Worm (Caenorhabditis elegans) whole organism, L4 larva: ENCODE data around the gene Y34B4A.2.

ENCODE experiments used
- F37D6.2 ChIP-seq: sonication (generic microtip); optimal IDR thresholded peaks from 2 replicates; lab custom pipeline; 2016; ENCODE audit warnings: mild to moderate bottlenecking, missing genetic modification characterization, missing compliant biosample characterization
- R02D3.7 ChIP-seq: fragments of 150-350 bp; sonication (generic microtip); optimal IDR thresholded peaks from 3 replicates; lab custom pipeline; 2014; ENCODE audit warnings: missing biosample characterization, missing genetic modification characterization
- T20F7.1 ChIP-seq: fragments of 200-800 bp; sonication (Bioruptor generic); optimal IDR thresholded peaks from 2 replicates; lab custom pipeline; 2018; ENCODE audit warnings: mild to moderate bottlenecking, missing genetic modification characterization, missing compliant biosample characterization
- Y105C5A.15 ChIP-seq: fragments of 200-800 bp; sonication (Bioruptor generic); IDR thresholded peaks from 2 replicates; pipeline ENCODE4 v1.3.6; 2022; ENCODE audit warnings: missing genetic modification characterization, missing compliant biosample characterization
- Y48G9A.11 ChIP-seq: fragments of 200-800 bp; sonication (Bioruptor generic); IDR thresholded peaks from 2 replicates; pipeline ENCODE4 v1.3.6; 2022; ENCODE audit warnings: missing genetic modification reagents, missing genetic modification characterization, missing compliant biosample characterization
- Y75B8A.6 ChIP-seq: fragments of 200-800 bp; sonication (Bioruptor generic); IDR thresholded peaks from 2 replicates; pipeline ENCODE4 v1.3.6; 2022; ENCODE audit warnings: missing genetic modification reagents, missing genetic modification characterization, missing compliant biosample characterization
- aha-1 ChIP-seq: fragments of 150-350 bp; peaks from one replicate; lab custom pipeline; 2014; ENCODE audit warnings: missing biosample characterization, missing genetic modification characterization
- arid-1 ChIP-seq: fragments of 200-800 bp; sonication (Bioruptor generic); conservative IDR thresholded peaks from 2 replicates; pipeline ENCODE4 v1.3.6; 2022; ENCODE audit warnings: missing genetic modification reagents, missing genetic modification characterization, missing compliant biosample characterization
- ceh-20 ChIP-seq: fragments of 200-800 bp; sonication (Bioruptor generic); IDR thresholded peaks from 2 replicates; pipeline ENCODE4 v1.3.6; 2022; ENCODE audit warnings: missing genetic modification reagents, missing genetic modification characterization, missing compliant biosample characterization
- ceh-28 ChIP-seq: fragments of 150-350 bp; optimal IDR thresholded peaks from 2 replicates; lab custom pipeline; 2014; ENCODE audit warnings: missing biosample characterization, missing genetic modification reagents, missing genetic modification characterization
- ceh-82 ChIP-seq: sonication (generic microtip); optimal IDR thresholded peaks from 2 replicates; lab custom pipeline; 2017; ENCODE audit warnings: missing biosample characterization, missing genetic modification characterization
- cey-2 ChIP-seq: sonication (generic microtip); optimal IDR thresholded peaks from 3 replicates; lab custom pipeline; 2017; ENCODE audit warnings: missing genetic modification characterization, mild to moderate bottlenecking, missing compliant biosample characterization, antibody characterized with exemption, borderline replicate concordance; ENCODE audit not compliant: insufficient read depth
- daf-16 ChIP-seq, 3 experiments: sonication (generic microtip); optimal IDR thresholded peaks; 2 replicates each; lab custom pipeline; 2016 to 2017; ENCODE audit warnings: missing genetic modification characterization in 3 of 3, missing genetic modification reagents in 3 of 3, mild to moderate bottlenecking in 2 of 3, missing compliant biosample characterization in 2 of 3, missing biosample characterization in 1 of 3, moderate library complexity in 1 of 3
- dmd-6 ChIP-seq: fragments of 200-800 bp; sonication (Bioruptor generic); IDR thresholded peaks from 2 replicates; pipeline ENCODE4 v1.3.6; 2022; ENCODE audit warnings: missing genetic modification reagents, missing genetic modification characterization, missing compliant biosample characterization
- dmd-8 ChIP-seq: fragments of 200-800 bp; sonication (Bioruptor generic); IDR thresholded peaks from 2 replicates; pipeline ENCODE4 v1.3.6; 2022; ENCODE audit warnings: missing genetic modification characterization, missing compliant biosample characterization
- dpl-1 ChIP-seq: fragments of 150-350 bp; optimal IDR thresholded peaks from 2 replicates; lab custom pipeline; 2014; ENCODE audit warnings: missing biosample characterization, missing genetic modification reagents, missing genetic modification characterization
- duxl-1 ChIP-seq: sonication (generic microtip); optimal IDR thresholded peaks from 2 replicates; lab custom pipeline; 2016; ENCODE audit warnings: mild to moderate bottlenecking, missing genetic modification characterization, moderate library complexity, missing compliant biosample characterization; ENCODE audit not compliant: poor library complexity
- dve-1 ChIP-seq: sonication (generic microtip); optimal IDR thresholded peaks from 2 replicates; lab custom pipeline; 2017; ENCODE audit warnings: antibody characterized with exemption, mild to moderate bottlenecking, missing genetic modification characterization, missing compliant biosample characterization; ENCODE audit not compliant: insufficient read depth
- fos-1 ChIP-seq: fragments of 150-350 bp; optimal IDR thresholded peaks from 2 replicates; lab custom pipeline; 2014; ENCODE audit warnings: missing biosample characterization, missing genetic modification characterization
- gei-8 ChIP-seq: fragments of 200-800 bp; sonication (Bioruptor generic); optimal IDR thresholded peaks from 2 replicates; lab custom pipeline; 2018; ENCODE audit warnings: mild to moderate bottlenecking, missing genetic modification characterization, missing compliant biosample characterization
- jun-1 ChIP-seq: fragments of 150-350 bp; optimal IDR thresholded peaks from 2 replicates; lab custom pipeline; 2014; ENCODE audit warnings: missing biosample characterization, missing genetic modification reagents, missing genetic modification characterization
- lin-38 ChIP-seq: fragments of 200-800 bp; sonication (Bioruptor generic); IDR thresholded peaks from 2 replicates; pipeline ENCODE4 v1.3.6; 2022; ENCODE audit warnings: missing genetic modification reagents, missing genetic modification characterization, missing compliant biosample characterization
- lsy-2 ChIP-seq, 2 experiments: fragments of 150-350 bp in 1 of 2; sonication (generic microtip) in 1 of 2; optimal IDR thresholded peaks; 2 replicates each; lab custom pipeline; 2014 to 2017; ENCODE audit warnings: missing biosample characterization in 2 of 2, missing genetic modification characterization in 2 of 2
- madf-5 ChIP-seq, 2 experiments: fragments of 200-800 bp; sonication (Bioruptor generic); IDR thresholded peaks; 2 replicates each; pipeline ENCODE4 v1.3.6; 2022; ENCODE audit warnings: missing compliant biosample characterization in 2 of 2, missing genetic modification characterization in 2 of 2
- madf-9 ChIP-seq: fragments of 200-800 bp; sonication (Bioruptor generic); conservative IDR thresholded peaks from 2 replicates; pipeline ENCODE4 v1.3.6; 2022; ENCODE audit warnings: missing genetic modification reagents, missing genetic modification characterization, missing compliant biosample characterization
- mdl-1 ChIP-seq, 2 experiments: fragments of 150-350 bp in 1 of 2; sonication (generic microtip) in 1 of 2; optimal IDR thresholded peaks; 2 replicates each; lab custom pipeline; 2014 to 2017; ENCODE audit warnings: missing biosample characterization in 2 of 2, missing genetic modification characterization in 2 of 2
- mdt-29 ChIP-seq: fragments of 200-800 bp; sonication (Bioruptor generic); IDR thresholded peaks from 2 replicates; pipeline ENCODE4 v1.3.6; 2022; ENCODE audit warnings: missing genetic modification reagents, missing genetic modification characterization, missing compliant biosample characterization
- mes-2 ChIP-seq: sonication (generic microtip); optimal IDR thresholded peaks from 2 replicates; lab custom pipeline; 2016; ENCODE audit warnings: missing genotype, mild to moderate bottlenecking, missing genetic modification characterization, missing compliant biosample characterization; ENCODE audit not compliant: poor library complexity, severe bottlenecking
- mxl-2 ChIP-seq: fragments of 200-800 bp; sonication (Bioruptor generic); conservative IDR thresholded peaks from 2 replicates; pipeline ENCODE4 v1.3.6; 2022; ENCODE audit warnings: missing genetic modification reagents, missing genetic modification characterization, missing compliant biosample characterization
- mxl-3 ChIP-seq: fragments of 200-800 bp; sonication (Bioruptor generic); optimal IDR thresholded peaks from 2 replicates; lab custom pipeline; 2018; ENCODE audit warnings: mild to moderate bottlenecking, missing genetic modification characterization, missing compliant biosample characterization
- nhr-10 ChIP-seq: fragments of 150-350 bp; optimal IDR thresholded peaks from 2 replicates; lab custom pipeline; 2014; ENCODE audit warnings: missing biosample characterization, missing genetic modification characterization
- nhr-111 ChIP-seq: fragments of 200-800 bp; sonication (Bioruptor generic); optimal IDR thresholded peaks from 2 replicates; lab custom pipeline; 2018; ENCODE audit warnings: mild to moderate bottlenecking, missing genetic modification characterization, missing compliant biosample characterization
- nhr-237 ChIP-seq: sonication (generic microtip); optimal IDR thresholded peaks from 2 replicates; lab custom pipeline; 2017; ENCODE audit warnings: missing biosample characterization, missing genetic modification characterization
- nhr-48 ChIP-seq: sonication (generic microtip); optimal IDR thresholded peaks from 2 replicates; lab custom pipeline; 2016; ENCODE audit warnings: mild to moderate bottlenecking, missing genetic modification characterization, missing compliant biosample characterization
- nhr-77 ChIP-seq: fragments of 150-350 bp; optimal IDR thresholded peaks from 2 replicates; lab custom pipeline; 2014; ENCODE audit warnings: missing biosample characterization, missing genetic modification characterization
- pha-4 ChIP-seq, 2 experiments: fragments of 150-350 bp in 1 of 2; fragments of 200-800 bp in 1 of 2; sonication (Bioruptor generic) in 1 of 2; IDR thresholded peaks in 1 of 2; optimal IDR thresholded peaks in 1 of 2; 2 replicates each; pipeline versions ENCODE4 v1.3.6 to Lab custom; 2014 to 2022; ENCODE audit warnings: missing genetic modification characterization in 2 of 2, missing genetic modification reagents in 2 of 2, missing biosample characterization in 1 of 2, missing compliant biosample characterization in 1 of 2
- php-3 ChIP-seq: fragments of 200-800 bp; sonication (Bioruptor generic); IDR thresholded peaks from 2 replicates; pipeline ENCODE4 v1.3.6; 2022; ENCODE audit warnings: missing genetic modification reagents, missing genetic modification characterization, missing compliant biosample characterization
- saeg-2 ChIP-seq: fragments of 200-800 bp; sonication (Bioruptor generic); IDR thresholded peaks from 2 replicates; pipeline ENCODE4 v1.3.6; 2022; ENCODE audit warnings: missing genetic modification reagents, missing genetic modification characterization, missing compliant biosample characterization
- sdz-12 ChIP-seq: fragments of 200-800 bp; sonication (Bioruptor generic); optimal IDR thresholded peaks from 2 replicates; lab custom pipeline; 2018; ENCODE audit warnings: mild to moderate bottlenecking, missing genetic modification characterization, missing compliant biosample characterization
- snpc-1.2 ChIP-seq: fragments of 200-800 bp; sonication (Bioruptor generic); IDR thresholded peaks from 2 replicates; pipeline ENCODE4 v1.3.6; 2022; ENCODE audit warnings: missing genetic modification reagents, missing genetic modification characterization, missing compliant biosample characterization
- spr-1 ChIP-seq: sonication (generic microtip); optimal IDR thresholded peaks from 2 replicates; lab custom pipeline; 2016; ENCODE audit warnings: mild to moderate bottlenecking, missing genetic modification characterization, missing compliant biosample characterization
- unc-39 ChIP-seq: sonication (generic microtip); optimal IDR thresholded peaks from 2 replicates; lab custom pipeline; 2017; ENCODE audit warnings: missing biosample characterization, missing genetic modification characterization
- unc-62 ChIP-seq, 3 experiments: fragments of 150-350 bp in 1 of 3; sonication (generic microtip); optimal IDR thresholded peaks in 2 of 3; peaks in 1 of 3; 1 replicate in 1 of 3; 2 replicates in 2 of 3; lab custom pipeline; 2014 to 2017; ENCODE audit warnings: missing biosample characterization in 3 of 3, missing genetic modification characterization in 3 of 3, missing genetic modification reagents in 3 of 3, missing genotype in 1 of 3
- vab-7 ChIP-seq: fragments of 200-800 bp; sonication (Bioruptor generic); IDR thresholded peaks from 2 replicates; pipeline ENCODE4 v1.3.6; 2022; ENCODE audit warnings: missing genetic modification reagents, missing genetic modification characterization, missing compliant biosample characterization
- zip-11 ChIP-seq: fragments of 200-800 bp; sonication (Bioruptor generic); IDR thresholded peaks from 2 replicates; pipeline ENCODE4 v1.3.6; 2022; ENCODE audit warnings: missing genetic modification characterization, missing compliant biosample characterization
- zip-2 ChIP-seq: fragments of 150-350 bp; optimal IDR thresholded peaks from 2 replicates; lab custom pipeline; 2014; ENCODE audit warnings: missing biosample characterization, missing genetic modification characterization
- ztf-11 ChIP-seq: fragments of 150-350 bp; optimal IDR thresholded peaks from 2 replicates; lab custom pipeline; 2014; ENCODE audit warnings: missing biosample characterization, missing genetic modification characterization

Gene Y34B4A.2

DNA sequence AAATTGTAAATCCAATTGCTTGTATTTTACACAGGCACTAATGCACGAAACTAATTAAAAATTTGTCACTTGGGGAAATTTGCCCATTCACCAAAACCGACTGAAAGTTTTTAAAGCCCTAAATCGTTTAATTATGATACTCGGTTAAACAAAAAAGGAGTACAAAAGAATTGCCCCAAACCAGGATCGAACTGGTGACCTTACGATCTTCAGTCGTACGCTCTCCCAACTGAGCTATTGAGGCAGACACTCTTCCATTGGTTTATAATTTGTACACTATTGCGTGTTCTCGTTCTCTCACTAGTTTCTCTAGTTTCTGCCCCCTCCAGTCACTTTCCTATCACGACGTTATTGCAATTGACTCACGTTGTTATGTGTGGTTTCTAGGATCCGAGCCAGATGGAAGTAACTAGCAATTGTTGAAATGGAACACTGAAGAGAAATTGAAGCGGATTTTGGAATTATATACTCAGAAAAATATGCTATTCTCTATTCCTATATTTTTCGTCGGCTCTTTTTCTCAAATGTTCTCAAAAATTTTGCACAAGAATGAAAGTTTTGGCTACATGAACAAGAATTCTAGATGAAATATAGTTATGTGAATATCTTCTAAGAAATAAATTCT lies 40.0 kb downstream of the Y34B4A.2 start (continued):
- TF ChIP-seq nhr-237 (tag; lab: Kevin White, UChicago) (no peak), madf-9 (GFP tag; lab: Robert Waterston, UW) (peak; percentile 73), dmd-6 (GFP tag; lab: Robert Waterston, UW) (peak; percentile 57), dpl-1 (GFP tag; lab: Kevin White, UChicago) (peak; percentile 20), vab-7 (GFP tag; lab: Robert Waterston, UW) (peak; percentile 72; the same call in 1 of the 2 replicates), ceh-20 (0 out of 2 replicates have a peak, but pooled peaks have one; percentile 60), Y48G9A.11 (GFP tag; lab: Robert Waterston, UW) (no peak; the same call in 1 of the 2 replicates), lin-38 (GFP tag; lab: Robert Waterston, UW) (no peak), R02D3.7 (tag; lab: Kevin White, UChicago) (no peak), madf-5 (GFP tag; IDR thresholded peaks at IDR 0.05; lab: Robert Waterston, UW) (0 out of 4 replicates have a peak, but pooled peaks of 1 of the 2 experiments have one; percentile 53), arid-1 (peak; percentile 61; the same call in 1 of the 2 replicates), pha-4 (GFP tag; IDR thresholded peaks at IDR 0.05; lab: Robert Waterston, UW) (peak; percentile 58; the same call in 1 of the 2 replicates), pha-4 (tag; optimal IDR thresholded peaks at IDR 0.05; lab: Kevin White, UChicago) (no peak), nhr-48 (peak; percentile 53), zip-2 (tag; lab: Kevin White, UChicago) (peak; percentile 39), nhr-111 (GFP tag; lab: Kevin White, UChicago) (peak; percentile 68), dve-1 (peak; percentile 58), fos-1 (tag; lab: Kevin White, UChicago) (no peak), unc-39 (tag; lab: Kevin White, UChicago) (no peak), aha-1 (tag; lab: Kevin White, UChicago) (peak; percentile 98), unc-62 (GFP tag; optimal IDR thresholded peaks at IDR 0.05 in 1 of 2; lab: Kevin White, UChicago) (peak in 1 of 2 experiments; percentile 96), unc-62 (tag; optimal IDR thresholded peaks at IDR 0.05; lab: Kevin White, UChicago) (no peak), daf-16 (GFP tag; optimal IDR thresholded peaks at IDR 0.05; lab: Kevin White, UChicago) (peak; percentile 26 to 73), daf-16 (tag; optimal IDR thresholded peaks at IDR 0.05; lab: Kevin White, UChicago) (peak; percentile 45), T20F7.1 (peak; percentile 18), gei-8 (GFP tag; lab: Kevin White, UChicago) (peak; percentile 65), mxl-2 (peak; percentile 64; the same call in 1 of the 2 replicates), nhr-10 (tag; lab: Kevin White, UChicago) (no peak), ceh-82 (tag; lab: Kevin White, UChicago) (no peak), Y105C5A.15 (GFP tag; lab: Robert Waterston, UW) (no peak; the same call in 1 of the 2 replicates), snpc-1.2 (GFP tag; lab: Robert Waterston, UW) (no peak), mxl-3 (GFP tag; lab: Kevin White, UChicago) (peak; percentile 63), sdz-12 (GFP tag; lab: Kevin White, UChicago) (peak; percentile 58), mdt-29 (GFP tag; lab: Robert Waterston, UW) (peak; percentile 33; the same call in 1 of the 2 replicates)

DNA sequence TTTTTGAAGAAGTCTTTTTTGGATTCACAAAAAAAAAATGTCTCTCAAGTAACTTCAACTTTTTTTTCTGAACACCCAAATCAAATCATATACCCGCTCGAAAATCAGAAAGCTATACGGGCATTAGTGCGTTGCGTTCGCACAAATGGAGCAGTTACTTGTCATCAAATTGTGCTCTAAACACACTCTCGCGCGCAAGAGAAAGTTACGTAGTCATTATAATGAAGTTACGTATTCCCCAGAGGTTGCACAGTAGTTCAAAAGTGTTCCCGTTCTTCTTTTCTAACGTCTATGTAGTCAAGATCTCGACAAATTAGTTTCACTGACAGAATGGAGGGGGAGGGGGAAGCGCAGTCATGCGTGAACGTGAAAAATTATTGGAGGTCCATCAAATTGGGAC lies 42.3 kb downstream of the Y34B4A.2 start:
- TF ChIP-seq mdl-1 (tag; optimal IDR thresholded peaks at IDR 0.05; lab: Kevin White, UChicago) (no peak), Y75B8A.6 (GFP tag; lab: Robert Waterston, UW) (no peak), nhr-77 (no peak), lsy-2 (tag; optimal IDR thresholded peaks at IDR 0.05; lab: Kevin White, UChicago) (no peak), ztf-11 (tag; lab: Kevin White, UChicago) (no peak), zip-11 (GFP tag; lab: Robert Waterston, UW) (no peak), spr-1 (tag; lab: Kevin White, UChicago) (no peak), php-3 (no peak), ceh-82 (tag; lab: Kevin White, UChicago) (no peak), mes-2 (tag; lab: Kevin White, UChicago) (no peak), F37D6.2 (no peak), mxl-3 (GFP tag; lab: Kevin White, UChicago) (no peak), jun-1 (tag; lab: Kevin White, UChicago) (no peak), madf-9 (GFP tag; lab: Robert Waterston, UW) (no peak), cey-2 (tag; lab: Kevin White, UChicago) (no peak), ceh-28 (no peak), saeg-2 (GFP tag; lab: Robert Waterston, UW) (no peak), duxl-1 (tag; lab: Kevin White, UChicago) (no peak), dmd-8 (GFP tag; lab: Robert Waterston, UW) (no peak)
